Worm (Caenorhabditis elegans): ENCODE results near the gene glb-28.

glb-28 gene

DNA sequence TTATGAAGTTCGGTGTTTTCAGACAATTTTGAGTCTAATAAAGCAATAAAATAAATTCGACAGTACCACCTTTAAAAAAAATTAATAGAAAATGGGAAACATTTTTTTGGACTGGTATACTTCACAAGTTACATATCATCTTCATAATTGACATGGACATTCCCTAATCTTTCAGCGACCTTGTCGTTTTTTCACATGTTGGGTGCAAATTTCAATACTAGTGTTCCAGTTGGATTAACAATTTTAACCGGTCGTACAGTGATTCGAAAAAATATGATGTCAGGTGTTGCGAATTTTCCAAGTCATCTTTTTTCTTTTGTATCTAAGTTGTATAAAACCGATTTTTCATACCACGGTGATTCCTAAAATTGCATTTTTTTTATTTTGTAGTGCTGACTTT, 11.3 kb upstream of the glb-28 start:
- TF ChIP-seq unc-62 (GFP tag; optimal IDR thresholded peaks at IDR 0.05 in 1 of 2) (peak in 1 of 2 experiments; percentile 56), unc-62 (tag; optimal IDR thresholded peaks at IDR 0.05) (no peak), ZK337.2 (GFP tag; IDR thresholded peaks at IDR 0.05) (no peak), Y48G9A.11 (GFP tag; IDR thresholded peaks at IDR 0.05) (no peak), Y5F2A.4 (GFP tag; optimal IDR thresholded peaks at IDR 0.05) (no peak), nhr-76 (tag; optimal IDR thresholded peaks at IDR 0.05) (no peak), nhr-11 (tag; optimal IDR thresholded peaks at IDR 0.05) (no peak)

DNA sequence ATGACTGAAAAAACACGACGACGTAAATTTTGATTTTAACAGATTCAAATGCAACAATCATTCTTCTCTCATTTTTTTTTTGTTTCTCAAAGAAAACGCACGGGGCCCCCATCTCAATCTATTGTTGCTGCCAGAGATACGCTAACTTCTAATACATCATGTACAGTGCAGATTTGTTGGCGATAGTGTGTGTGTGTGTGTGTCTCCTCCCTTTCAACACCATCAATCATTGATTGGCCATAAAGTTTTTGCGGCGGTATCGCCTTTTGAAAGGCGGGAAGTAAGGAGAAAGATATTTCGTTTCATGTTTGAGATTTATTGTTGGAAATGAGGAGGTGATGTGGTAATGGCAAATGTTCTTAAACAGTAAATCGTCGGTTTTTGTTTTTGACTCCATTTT, 10.2 kb upstream of the glb-28 start:
- peak; percentile 58 for TF ChIP-seq nhr-28 (tag; optimal IDR thresholded peaks at IDR 0.05)
- peak in 1 of 2 experiments; percentile 43 for TF ChIP-seq mdl-1 (tag; optimal IDR thresholded peaks at IDR 0.05)
- peak; percentile 81 for TF ChIP-seq aha-1 (tag)
- TF ChIP-seq ztf-7 (tag; optimal IDR thresholded peaks at IDR 0.05), result no peak
- no peak for TF ChIP-seq ceh-82 (tag; optimal IDR thresholded peaks at IDR 0.05)
- peak; percentile 73 for TF ChIP-seq mxl-3 (GFP tag; optimal IDR thresholded peaks at IDR 0.05)

DNA sequence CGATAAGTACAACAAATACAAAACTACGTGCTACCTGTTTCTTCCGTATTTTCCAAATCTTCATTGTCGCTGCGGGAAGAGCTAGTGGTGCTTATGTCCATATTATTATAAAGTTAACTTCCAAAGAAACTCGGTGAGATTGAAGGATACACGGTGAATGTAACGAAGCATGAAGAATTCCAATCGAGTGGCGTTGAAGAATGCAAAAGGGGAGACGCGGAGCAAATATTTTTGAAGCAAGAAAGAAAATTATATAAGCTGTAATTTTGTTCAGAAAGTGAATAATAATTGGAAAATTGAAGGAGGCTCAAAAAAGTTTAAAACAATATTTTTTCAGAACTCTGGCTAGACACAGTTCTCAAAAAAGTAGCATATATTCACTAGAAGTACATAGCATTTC, 8.7 kb upstream of the glb-28 start, which contains the start of gene Y15E3A.3:
Y15E3A.3 (minus strand) TSS at position 101 of the 400 bp plus-strand sequence.
- TF ChIP-seq nhr-25 (tag; optimal IDR thresholded peaks at IDR 0.05; ENCODE audit: borderline replicate concordance, insufficient read depth), result no peak
- no peak for TF ChIP-seq mdt-29 (GFP tag; IDR thresholded peaks at IDR 0.05)
- TF ChIP-seq rbr-2 (tag; optimal IDR thresholded peaks at IDR 0.05), result no peak
- no peak for TF ChIP-seq daf-16 (GFP tag; optimal IDR thresholded peaks at IDR 0.05)
- no peak for TF ChIP-seq daf-16 (tag; optimal IDR thresholded peaks at IDR 0.05)
- TF ChIP-seq hmg-1.1 (GFP tag; IDR thresholded peaks at IDR 0.05), result no peak
- TF ChIP-seq dmd-6 (GFP tag; IDR thresholded peaks at IDR 0.05), result no peak
- no peak for TF ChIP-seq snpc-4 (tag; optimal IDR thresholded peaks at IDR 0.05)
- no peak for TF ChIP-seq nhr-10 (tag; optimal IDR thresholded peaks at IDR 0.05)
- no peak for TF ChIP-seq daf-12 (tag; optimal IDR thresholded peaks at IDR 0.05)
- no peak for TF ChIP-seq R02D3.7 (tag; optimal IDR thresholded peaks at IDR 0.05)
- no peak for TF ChIP-seq zfp-2 (tag; optimal IDR thresholded peaks at IDR 0.05)

DNA sequence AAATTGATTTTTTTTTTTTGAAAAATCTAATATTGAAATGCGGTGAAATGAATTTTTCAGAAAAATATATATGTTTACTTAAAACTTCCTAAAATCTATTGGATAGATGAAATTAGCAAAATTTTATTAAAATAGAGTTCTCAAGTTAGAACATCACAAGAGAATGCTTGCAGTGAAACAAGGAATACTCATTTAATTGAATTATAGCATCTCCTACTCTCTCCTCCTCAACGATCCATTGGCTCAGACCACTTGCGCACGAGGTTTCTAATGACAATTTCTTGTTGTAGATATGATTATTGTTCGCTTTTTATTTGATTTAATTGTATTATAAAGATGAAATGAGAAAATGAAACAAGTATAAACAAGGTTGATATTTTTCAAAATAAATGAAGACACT, 4.7 kb upstream of the glb-28 start:
- TF ChIP-seq nhr-42 (GFP tag; IDR thresholded peaks at IDR 0.05) (no peak), nhr-6 (tag; optimal IDR thresholded peaks at IDR 0.05) (no peak), tra-1 (GFP tag; IDR thresholded peaks at IDR 0.05) (no peak), unc-62 (GFP tag; optimal IDR thresholded peaks at IDR 0.05 in 1 of 2) (no peak), unc-62 (tag; optimal IDR thresholded peaks at IDR 0.05) (no peak), daf-16 (GFP tag; optimal IDR thresholded peaks at IDR 0.05) (no peak), daf-16 (tag; optimal IDR thresholded peaks at IDR 0.05) (no peak), fkh-10 (GFP tag; optimal IDR thresholded peaks at IDR 0.05) (no peak), R02D3.7 (tag; optimal IDR thresholded peaks at IDR 0.05) (no peak), dmd-9 (GFP tag; IDR thresholded peaks at IDR 0.05) (no peak), nhr-237 (tag; optimal IDR thresholded peaks at IDR 0.05) (no peak), lin-39 (tag; optimal IDR thresholded peaks at IDR 0.05) (no peak), madf-5 (GFP tag; IDR thresholded peaks at IDR 0.05) (no peak), vab-7 (GFP tag; IDR thresholded peaks at IDR 0.05) (no peak), mdl-1 (tag; optimal IDR thresholded peaks at IDR 0.05) (no peak)

- no peak for TF ChIP-seq unc-62 (GFP tag; optimal IDR thresholded peaks at IDR 0.05 in 1 of 2)
- TF ChIP-seq unc-62 (tag; optimal IDR thresholded peaks at IDR 0.05), result no peak
- TF ChIP-seq aha-1 (tag), result peak; percentile 92
- TF ChIP-seq mdl-1 (tag; optimal IDR thresholded peaks at IDR 0.05), result no peak
- TF ChIP-seq pha-4 (GFP tag; IDR thresholded peaks at IDR 0.05), result no peak
- TF ChIP-seq pha-4 (tag; optimal IDR thresholded peaks at IDR 0.05), result no peak
Observed at ce11 chrX:15321217-15321616, 4.2 kb upstream of the glb-28 start.
